Worm (Caenorhabditis elegans): ENCODE results near the gene mnp-1.

mnp-1 gene

ce11 chrIII:4391319-4391718 lies 34.9 kb downstream of the mnp-1 start:
- TF ChIP-seq blmp-1 (tag; optimal IDR thresholded peaks at IDR 0.05) (peak; percentile 88), snpc-4 (tag; optimal IDR thresholded peaks at IDR 0.05) (no peak)

- TF ChIP-seq blmp-1 (tag; optimal IDR thresholded peaks at IDR 0.05) (peak; percentile 72), elt-3 (tag; optimal IDR thresholded peaks at IDR 0.05) (peak in 1 of 6 experiments; percentile 39), nhr-84 (tag; optimal IDR thresholded peaks at IDR 0.05) (no peak), lir-3 (tag; optimal IDR thresholded peaks at IDR 0.05; ENCODE audit: poor library complexity) (no peak), ztf-4 (tag; optimal IDR thresholded peaks at IDR 0.05) (no peak), nhr-85 (tag) (peak; percentile 49), tbx-2 (tag; optimal IDR thresholded peaks at IDR 0.05) (no peak), lin-14 (GFP tag; optimal IDR thresholded peaks at IDR 0.05) (no peak)
Measured at ce11 chrIII:4391938-4392337, 35.5 kb downstream of the mnp-1 start.

- no peak for TF ChIP-seq nhr-47 (tag; optimal IDR thresholded peaks at IDR 0.05)
- no peak for TF ChIP-seq fkh-8 (tag; optimal IDR thresholded peaks at IDR 0.05)
- no peak for TF ChIP-seq fkh-10 (GFP tag; optimal IDR thresholded peaks at IDR 0.05)
- no peak for TF ChIP-seq elt-2 (tag; optimal IDR thresholded peaks at IDR 0.05)
- no peak for TF ChIP-seq zag-1 (tag; optimal IDR thresholded peaks at IDR 0.05)
- no peak for TF ChIP-seq ets-5 (GFP tag; IDR thresholded peaks at IDR 0.05)
- TF ChIP-seq Y116A8C.19 (tag; optimal IDR thresholded peaks at IDR 0.05; ENCODE audit: borderline replicate concordance), result no peak
- no peak for TF ChIP-seq alr-1 (tag; optimal IDR thresholded peaks at IDR 0.05; ENCODE audit: borderline replicate concordance)
- no peak for TF ChIP-seq hlh-4 (tag; optimal IDR thresholded peaks at IDR 0.05)
- TF ChIP-seq sptf-1 (tag; optimal IDR thresholded peaks at IDR 0.05), result no peak
- no peak for TF ChIP-seq nhr-85 (tag)
- no peak for TF ChIP-seq hlh-17 (GFP tag; optimal IDR thresholded peaks at IDR 0.05; ENCODE audit: borderline replicate concordance)
- TF ChIP-seq nhr-77 (tag; optimal IDR thresholded peaks at IDR 0.05), result no peak
- TF ChIP-seq egl-27 (tag; optimal IDR thresholded peaks at IDR 0.05), result no peak
- no peak for TF ChIP-seq C04F5.9 (tag; optimal IDR thresholded peaks at IDR 0.05)
- TF ChIP-seq sup-37 (GFP tag; optimal IDR thresholded peaks at IDR 0.05), result no peak
Measured at ce11 chrIII:4394496-4394895, 38.1 kb downstream of the mnp-1 start, which contains the start of gene R07E5.4. Gene R07E5.4, plus strand, starts transcription at chrIII:4394796.

ce11 chrIII:4395857-4396256 lies 39.5 kb downstream of the mnp-1 start:
- TF ChIP-seq irx-1 (tag; optimal IDR thresholded peaks at IDR 0.05) (no peak), lin-13 (GFP tag; optimal IDR thresholded peaks at IDR 0.05) (no peak), blmp-1 (tag; optimal IDR thresholded peaks at IDR 0.05) (no peak), unc-62 (GFP tag; optimal IDR thresholded peaks at IDR 0.05) (no peak), unc-86 (tag; optimal IDR thresholded peaks at IDR 0.05) (no peak), ceh-90 (tag; optimal IDR thresholded peaks at IDR 0.05) (no peak), lir-3 (tag; optimal IDR thresholded peaks at IDR 0.05; ENCODE audit: poor library complexity) (no peak), ets-5 (GFP tag; IDR thresholded peaks at IDR 0.05) (no peak), rnt-1 (tag; optimal IDR thresholded peaks at IDR 0.05) (no peak), elt-2 (tag; optimal IDR thresholded peaks at IDR 0.05) (no peak), efl-3 (GFP tag; optimal IDR thresholded peaks at IDR 0.05) (no peak), mef-2 (tag; optimal IDR thresholded peaks at IDR 0.05) (no peak), lin-14 (GFP tag; optimal IDR thresholded peaks at IDR 0.05) (no peak), hlh-17 (GFP tag; optimal IDR thresholded peaks at IDR 0.05; ENCODE audit: borderline replicate concordance) (no peak), lin-39 (tag; optimal IDR thresholded peaks at IDR 0.05) (no peak)

- TF ChIP-seq grh-1 (GFP tag; IDR thresholded peaks at IDR 0.05) (no peak), pax-3 (tag; optimal IDR thresholded peaks at IDR 0.05) (no peak), C34B4.2 (tag; optimal IDR thresholded peaks at IDR 0.05) (no peak)
Measured at ce11 chrIII:4397115-4397514, 40.7 kb downstream of the mnp-1 start, which contains the start of gene R07E5.5. Gene R07E5.5, plus strand, starts transcription at chrIII:4397415.

Data from whole organism, L1 larva.